Worm (Caenorhabditis elegans): ENCODE data around the gene pat-3.

DNA sequence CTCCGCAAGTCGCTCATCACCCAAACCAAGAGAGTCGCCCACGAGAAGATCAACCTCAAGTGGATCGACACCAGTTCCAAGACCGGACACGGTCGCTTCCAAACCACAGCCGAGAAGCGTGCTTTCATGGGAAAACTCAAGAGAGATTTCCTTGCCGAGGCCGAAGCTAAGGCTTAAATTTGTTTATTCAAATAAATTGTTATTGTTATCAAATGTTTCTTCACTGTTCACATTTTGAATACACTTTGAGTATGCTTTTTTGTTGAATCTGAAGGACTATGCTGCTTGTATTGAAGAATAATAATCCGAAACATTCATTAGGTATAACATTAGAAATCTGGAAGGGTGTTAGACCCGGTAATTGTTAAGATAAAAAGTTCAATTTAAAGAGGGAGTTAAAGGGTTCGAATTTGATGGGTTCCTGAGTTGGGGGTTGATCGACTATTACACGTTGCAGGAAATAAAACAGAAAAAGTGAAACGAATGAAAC is 44.6 kb downstream of the pat-3 start:
- TF ChIP-seq W03F9.2 (tag; optimal IDR thresholded peaks at IDR 0.05) = peak; percentile 66
- TF ChIP-seq him-1 (tag; optimal IDR thresholded peaks at IDR 0.05) = no peak
- TF ChIP-seq dao-5 (tag; optimal IDR thresholded peaks at IDR 0.05) = peak; percentile 49
